Fruit fly (Drosophila melanogaster) whole organism, prepupa: Measurements from ENCODE around the gene eIF3a.

Source experiments
- Blimp-1 ChIP-seq: fragments of 200-800 bp; sonication (Bioruptor generic); optimal IDR thresholded peaks from 3 replicates; lab custom pipeline; 2017; ENCODE audit warnings: missing biosample characterization, missing genetic modification characterization, mild to moderate bottlenecking, moderate library complexity, missing genetic modification reagents
- CG11294 ChIP-seq: fragments of 200-800 bp; sonication (Bioruptor generic); IDR thresholded peaks from 2 replicates; pipeline ENCODE4 v1.3.6; 2022; ENCODE audit warnings: missing biosample characterization, missing genetic modification characterization
- CG11762 ChIP-seq: fragments of 200-800 bp; sonication (Bioruptor generic); optimal IDR thresholded peaks from 3 replicates; lab custom pipeline; 2016; ENCODE audit warnings: missing biosample characterization, missing genetic modification characterization; ENCODE audit not compliant: insufficient read depth
- CG11902 ChIP-seq: fragments of 200-800 bp; sonication (Bioruptor generic); optimal IDR thresholded peaks from 3 replicates; lab custom pipeline; 2016; ENCODE audit warnings: missing biosample characterization, missing genetic modification characterization
- CG1621 ChIP-seq: fragments of 200-800 bp; sonication (Bioruptor generic); optimal IDR thresholded peaks from 3 replicates; lab custom pipeline; 2018; ENCODE audit warnings: missing biosample characterization, mild to moderate bottlenecking, missing genetic modification characterization
- CG31627 ChIP-seq: fragments of 200-800 bp; sonication (Bioruptor generic); optimal IDR thresholded peaks from 3 replicates; lab custom pipeline; 2016; ENCODE audit warnings: missing biosample characterization, missing genetic modification characterization
- CG32006 ChIP-seq: fragments of 200-800 bp; sonication (Bioruptor generic); optimal IDR thresholded peaks from 3 replicates; lab custom pipeline; 2017; ENCODE audit warnings: missing biosample characterization, mild to moderate bottlenecking, missing genetic modification characterization
- CG34406 ChIP-seq: fragments of 200-800 bp; sonication (Bioruptor generic); optimal IDR thresholded peaks from 3 replicates; lab custom pipeline; 2016; ENCODE audit warnings: missing biosample characterization, missing genetic modification characterization
- CG6163 ChIP-seq: fragments of 200-800 bp; sonication (Bioruptor generic); IDR thresholded peaks from 3 replicates; pipeline ENCODE4 v1.3.6; 2022; ENCODE audit warnings: missing biosample characterization, missing genetic modification characterization
- CG6276 ChIP-seq: fragments of 200-800 bp; sonication (Bioruptor generic); optimal IDR thresholded peaks from 2 replicates; lab custom pipeline; 2017; ENCODE audit warnings: missing biosample characterization, mild to moderate bottlenecking, missing genetic modification characterization
- CG6792 ChIP-seq: fragments of 200-800 bp; sonication (Bioruptor generic); optimal IDR thresholded peaks from 3 replicates; lab custom pipeline; 2016; ENCODE audit warnings: missing biosample characterization, missing genetic modification characterization
- CG6808 ChIP-seq: fragments of 200-800 bp; sonication (Bioruptor generic); optimal IDR thresholded peaks from 3 replicates; lab custom pipeline; 2017; ENCODE audit warnings: missing biosample characterization, missing genetic modification characterization, mild to moderate bottlenecking, moderate library complexity, missing genetic modification reagents
- CG7368 ChIP-seq: fragments of 200-800 bp; sonication (Bioruptor generic); optimal IDR thresholded peaks from 3 replicates; lab custom pipeline; 2016; ENCODE audit warnings: missing biosample characterization, missing genetic modification characterization
- CG8119 ChIP-seq: fragments of 200-800 bp; sonication (Bioruptor generic); IDR thresholded peaks from 3 replicates; pipeline ENCODE4 v1.3.6; 2022; ENCODE audit warnings: missing biosample characterization, missing genetic modification characterization
- CG8319 ChIP-seq: fragments of 200-800 bp; sonication (Bioruptor generic); optimal IDR thresholded peaks from 3 replicates; lab custom pipeline; 2016; ENCODE audit warnings: missing biosample characterization, missing genetic modification characterization
- CG9139 ChIP-seq: fragments of 200-800 bp; sonication (Bioruptor generic); optimal IDR thresholded peaks from 3 replicates; lab custom pipeline; 2017; ENCODE audit warnings: missing biosample characterization, mild to moderate bottlenecking, missing genetic modification characterization
- Eip78C ChIP-seq: fragments of 200-800 bp; sonication (Bioruptor generic); peaks from one replicate; lab custom pipeline; 2016; ENCODE audit warnings: missing biosample characterization, missing genetic modification characterization
- Eip93F ChIP-seq: fragments of 200-800 bp; sonication (Bioruptor generic); optimal IDR thresholded peaks from 2 replicates; lab custom pipeline; 2016; ENCODE audit warnings: missing biosample characterization, mild to moderate bottlenecking, missing genetic modification characterization
- Ets96B ChIP-seq: fragments of 200-800 bp; optimal IDR thresholded peaks from 2 replicates; lab custom pipeline; 2019; ENCODE audit warnings: missing biosample characterization, mild to moderate bottlenecking, missing genetic modification characterization, moderate library complexity
- Gug ChIP-seq: fragments of 200-800 bp; sonication (Bioruptor generic); IDR thresholded peaks from 2 replicates; pipeline ENCODE4 v1.3.6; 2022; ENCODE audit warnings: missing biosample characterization, missing genetic modification characterization
- Hr38 ChIP-seq: sonication (Bioruptor generic); optimal IDR thresholded peaks from 2 replicates; lab custom pipeline; 2016; ENCODE audit warnings: missing biosample characterization, missing genetic modification characterization
- Hr39 ChIP-seq: fragments of 200-800 bp; sonication (Bioruptor generic); optimal IDR thresholded peaks from 2 replicates; lab custom pipeline; 2016; ENCODE audit warnings: missing biosample characterization, missing genetic modification characterization
- Hr4 ChIP-seq: fragments of 200-800 bp; sonication (Bioruptor generic); optimal IDR thresholded peaks from 3 replicates; lab custom pipeline; 2016; ENCODE audit warnings: missing biosample characterization, missing genetic modification characterization
- Lpt ChIP-seq: fragments of 200-800 bp; sonication (Bioruptor generic); optimal IDR thresholded peaks from 3 replicates; lab custom pipeline; 2016; ENCODE audit warnings: missing biosample characterization, missing genetic modification characterization
- Met ChIP-seq: fragments of 200-800 bp; sonication (Bioruptor generic); optimal IDR thresholded peaks from 3 replicates; lab custom pipeline; 2016; ENCODE audit warnings: missing biosample characterization, missing genetic modification characterization
- OdsH ChIP-seq: fragments of 200-800 bp; sonication (Bioruptor generic); optimal IDR thresholded peaks from 3 replicates; lab custom pipeline; 2016; ENCODE audit warnings: missing biosample characterization, missing genetic modification characterization
- Sox102F ChIP-seq: fragments of 200-800 bp; sonication (Bioruptor generic); optimal IDR thresholded peaks from 2 replicates; lab custom pipeline; 2016; ENCODE audit warnings: missing biosample characterization, mild to moderate bottlenecking, missing genetic modification characterization
- Sox14 ChIP-seq: fragments of 200-800 bp; sonication (Bioruptor generic); optimal IDR thresholded peaks from 3 replicates; lab custom pipeline; 2016; ENCODE audit warnings: missing biosample characterization, missing genetic modification characterization
- Sox15 ChIP-seq: fragments of 200-800 bp; sonication (Bioruptor generic); optimal IDR thresholded peaks from 3 replicates; lab custom pipeline; 2016; ENCODE audit warnings: missing biosample characterization, missing genetic modification characterization
- achi ChIP-seq: fragments of 200-800 bp; sonication (Bioruptor generic); optimal IDR thresholded peaks from 3 replicates; lab custom pipeline; 2016; ENCODE audit warnings: missing biosample characterization, missing genetic modification characterization
- acj6 ChIP-seq: fragments of 200-800 bp; sonication (Bioruptor generic); optimal IDR thresholded peaks from 3 replicates; lab custom pipeline; 2016; ENCODE audit warnings: missing biosample characterization, missing genetic modification characterization
- cyc ChIP-seq: fragments of 200-800 bp; sonication (Bioruptor generic); optimal IDR thresholded peaks from 3 replicates; lab custom pipeline; 2016; ENCODE audit warnings: missing biosample characterization, missing genetic modification characterization
- dac ChIP-seq: fragments of 200-800 bp; sonication (Bioruptor generic); optimal IDR thresholded peaks from 2 replicates; lab custom pipeline; 2017; ENCODE audit warnings: missing biosample characterization, mild to moderate bottlenecking, missing genetic modification characterization
- dsx ChIP-seq: fragments of 200-800 bp; optimal IDR thresholded peaks from 3 replicates; lab custom pipeline; 2019; ENCODE audit warnings: missing biosample characterization, mild to moderate bottlenecking, missing genetic modification characterization, moderate library complexity; ENCODE audit not compliant: poor library complexity, severe bottlenecking
- fd59A ChIP-seq: fragments of 200-800 bp; sonication (Bioruptor generic); optimal IDR thresholded peaks from 2 replicates; lab custom pipeline; 2017; ENCODE audit warnings: missing biosample characterization, mild to moderate bottlenecking, missing genetic modification characterization, missing genetic modification reagents
- fd85E ChIP-seq: fragments of 200-800 bp; sonication (Bioruptor generic); optimal IDR thresholded peaks from 3 replicates; lab custom pipeline; 2016; ENCODE audit warnings: missing biosample characterization, missing genetic modification characterization
- fkh ChIP-seq: fragments of 200-800 bp; sonication (Bioruptor generic); optimal IDR thresholded peaks from 3 replicates; lab custom pipeline; 2017; ENCODE audit warnings: missing biosample characterization, mild to moderate bottlenecking, missing genetic modification characterization, moderate library complexity
- lz ChIP-seq: fragments of 200-800 bp; sonication (Bioruptor generic); optimal IDR thresholded peaks from 3 replicates; lab custom pipeline; 2016; ENCODE audit warnings: missing biosample characterization, missing genetic modification characterization
- net ChIP-seq: fragments of 200-800 bp; sonication (Bioruptor generic); optimal IDR thresholded peaks from 3 replicates; lab custom pipeline; 2016; ENCODE audit warnings: missing biosample characterization, missing genetic modification characterization
- pdm3 ChIP-seq: fragments of 200-800 bp; sonication (Bioruptor generic); optimal IDR thresholded peaks from 3 replicates; lab custom pipeline; 2016; ENCODE audit warnings: missing biosample characterization, missing genetic modification characterization
- salr ChIP-seq, 2 experiments: fragments of 200-800 bp; sonication (Bioruptor generic); optimal IDR thresholded peaks; 3 replicates each; lab custom pipeline; 2016 to 2018; ENCODE audit warnings: missing biosample characterization in 2 of 2, missing genetic modification characterization in 2 of 2, mild to moderate bottlenecking in 1 of 2
- spab ChIP-seq: fragments of 200-800 bp; sonication (Bioruptor generic); optimal IDR thresholded peaks from 2 replicates; lab custom pipeline; 2017; ENCODE audit warnings: missing biosample characterization, mild to moderate bottlenecking, missing genetic modification characterization, missing genetic modification reagents
- topi ChIP-seq: fragments of 200-800 bp; sonication (Bioruptor generic); optimal IDR thresholded peaks from 3 replicates; lab custom pipeline; 2016; ENCODE audit warnings: missing biosample characterization, missing genetic modification characterization

eIF3a gene

dm6 chr3R:4446455-4447224 is 12.9 kb upstream of the eIF3a start:
- TF ChIP-seq fkh: peak; percentile 17
- peak; percentile 53 for TF ChIP-seq Eip78C (GFP tag; lab: Kevin White, UChicago)
- TF ChIP-seq CG34406 (GFP tag; lab: Kevin White, UChicago): no peak
- TF ChIP-seq, all 60 proteins: peak for 2

dm6 chr3R:4445083-4445482 is 11.4 kb upstream of the eIF3a start:
- no peak for TF ChIP-seq CG6808 (GFP tag; lab: Kevin White, UChicago)
- TF ChIP-seq CG8119 (GFP tag; lab: Robert Waterston, UW): no peak

- TF ChIP-seq Hr4 (GFP tag; lab: Kevin White, UChicago): no peak
- no peak for TF ChIP-seq spab (GFP tag; lab: Kevin White, UChicago)
- TF ChIP-seq CG6163 (GFP tag; lab: Robert Waterston, UW): no peak
- no peak for TF ChIP-seq CG11762
- no peak for TF ChIP-seq CG6276 (GFP tag; lab: Kevin White, UChicago)
- no peak for TF ChIP-seq CG8319
- TF ChIP-seq fd59A: no peak
- TF ChIP-seq achi (GFP tag; lab: Kevin White, UChicago): no peak
- no peak for TF ChIP-seq CG32006 (GFP tag; lab: Kevin White, UChicago)
- TF ChIP-seq dsx (GFP tag; lab: Kevin White, UChicago): no peak
- TF ChIP-seq net (GFP tag; lab: Kevin White, UChicago): no peak
Measured at dm6 chr3R:4437817-4438216, 4.1 kb upstream of the eIF3a start.

dm6 chr3R:4437113-4437512 is 3.4 kb upstream of the eIF3a start, which contains the start of the genes Lipt2 and CG14650:
Gene Lipt2 (minus strand): TSS chr3R:4437329.
Gene CG14650 (plus strand): TSS chr3R:4437387.
- TF ChIP-seq fd85E (GFP tag; lab: Kevin White, UChicago): no peak
- no peak for TF ChIP-seq Ets96B
- no peak for TF ChIP-seq CG8319
- no peak for TF ChIP-seq Met (GFP tag; lab: Kevin White, UChicago)
- peak; percentile 59 for TF ChIP-seq cyc
- TF ChIP-seq CG8119 (GFP tag; lab: Robert Waterston, UW): no peak
- no peak for TF ChIP-seq Eip93F (GFP tag; lab: Kevin White, UChicago)
- no peak for TF ChIP-seq topi (GFP tag; lab: Kevin White, UChicago)
- peak; percentile 52; the same call in 2 of the 3 replicates for TF ChIP-seq CG6163 (GFP tag; lab: Robert Waterston, UW)
- peak; percentile 73 for TF ChIP-seq lz (GFP tag; lab: Kevin White, UChicago)
- TF ChIP-seq dac (GFP tag; lab: Kevin White, UChicago): no peak
- TF ChIP-seq net (GFP tag; lab: Kevin White, UChicago): peak; percentile 56
- no peak for TF ChIP-seq CG6276 (GFP tag; lab: Kevin White, UChicago)
- no peak for TF ChIP-seq Hr39 (GFP tag; lab: Kevin White, UChicago)
- TF ChIP-seq CG11902 (GFP tag; lab: Kevin White, UChicago): peak; percentile 51
- peak; percentile 39 for TF ChIP-seq Sox15 (GFP tag; lab: Kevin White, UChicago)
- peak; percentile 75 for TF ChIP-seq CG31627 (GFP tag; lab: Kevin White, UChicago)
- TF ChIP-seq salr (GFP tag; optimal IDR thresholded peaks at IDR 0.05; lab: Kevin White, UChicago): no peak
- no peak for TF ChIP-seq Hr4 (GFP tag; lab: Kevin White, UChicago)
- TF ChIP-seq fkh: no peak
- TF ChIP-seq spab (GFP tag; lab: Kevin White, UChicago): no peak
- peak; percentile 47 for TF ChIP-seq CG6792 (GFP tag; lab: Kevin White, UChicago)
- no peak for TF ChIP-seq CG11294 (GFP tag; lab: Robert Waterston, UW)
- TF ChIP-seq CG7368 (GFP tag; lab: Kevin White, UChicago): no peak
- TF ChIP-seq Gug (GFP tag; lab: Robert Waterston, UW): peak; percentile 19; the same call in 1 of the 2 replicates
- TF ChIP-seq CG11762: peak; percentile 39
- TF ChIP-seq pdm3 (GFP tag; lab: Kevin White, UChicago): no peak
- TF ChIP-seq CG9139 (GFP tag; lab: Kevin White, UChicago): no peak
- peak; percentile 83 for TF ChIP-seq Sox14
- TF ChIP-seq CG6808 (GFP tag; lab: Kevin White, UChicago): no peak
- TF ChIP-seq OdsH (GFP tag; lab: Kevin White, UChicago): no peak
- TF ChIP-seq Lpt (GFP tag; lab: Kevin White, UChicago): no peak
- no peak for TF ChIP-seq Hr38
- TF ChIP-seq acj6: peak; percentile 67
- no peak for TF ChIP-seq CG32006 (GFP tag; lab: Kevin White, UChicago)
- TF ChIP-seq Eip78C (GFP tag; lab: Kevin White, UChicago): peak; percentile 82
- TF ChIP-seq Sox102F (GFP tag; lab: Kevin White, UChicago): no peak
- TF ChIP-seq Blimp-1: no peak
- TF ChIP-seq CG1621 (tag; lab: Kevin White, UChicago): peak; percentile 14
